Fruit fly (Drosophila melanogaster) whole organism, embryonic: ENCODE results near the gene T48.

Source experiments
- CG10321 ChIP-seq: fragments of 200-800 bp; sonication (Bioruptor generic); IDR thresholded peaks from 2 replicates; pipeline ENCODE4 v1.3.6; 2022; ENCODE audit warnings: missing biosample characterization, missing genetic modification characterization
- CG11560 ChIP-seq: fragments of 200-800 bp; sonication (Bioruptor generic); IDR thresholded peaks from 3 replicates; pipeline ENCODE4 v1.3.6; 2022; ENCODE audit warnings: missing biosample characterization, missing genetic modification characterization
- CG11696 ChIP-seq: fragments of 200-800 bp; sonication (Bioruptor generic); IDR thresholded peaks from 2 replicates; pipeline ENCODE4 v1.3.6; 2022; ENCODE audit warnings: missing biosample characterization, missing genetic modification characterization
- CG1233 ChIP-seq: fragments of 200-800 bp; sonication (Bioruptor generic); optimal IDR thresholded peaks from 4 replicates; lab custom pipeline; 2018; ENCODE audit warnings: missing biosample characterization, mild to moderate bottlenecking, missing genetic modification characterization
- CG12391 ChIP-seq: fragments of 200-800 bp; sonication (Bioruptor generic); optimal IDR thresholded peaks from 3 replicates; lab custom pipeline; 2018; ENCODE audit warnings: missing biosample characterization, mild to moderate bottlenecking, missing genetic modification characterization, moderate library complexity
- CG14667 ChIP-seq: fragments of 200-800 bp; sonication (Bioruptor generic); IDR thresholded peaks from 2 replicates; pipeline ENCODE4 v1.3.6; 2022; ENCODE audit warnings: missing biosample characterization, missing genetic modification characterization
- CG15269 ChIP-seq: fragments of 200-800 bp; sonication (Bioruptor generic); optimal IDR thresholded peaks from 2 replicates; lab custom pipeline; 2018; ENCODE audit warnings: missing biosample characterization, mild to moderate bottlenecking, missing genetic modification characterization, moderate library complexity
- CG15601 ChIP-seq: fragments of 200-800 bp; sonication (Bioruptor generic); optimal IDR thresholded peaks from 3 replicates; lab custom pipeline; 2019; ENCODE audit warnings: missing biosample characterization, mild to moderate bottlenecking, missing genetic modification characterization, moderate library complexity
- CG17829 ChIP-seq: fragments of 200-800 bp; optimal IDR thresholded peaks from 2 replicates; lab custom pipeline; 2019; ENCODE audit warnings: missing biosample characterization, mild to moderate bottlenecking, missing genetic modification characterization, moderate library complexity
- CG2889 ChIP-seq: fragments of 200-800 bp; sonication (Bioruptor generic); IDR thresholded peaks from 3 replicates; pipeline ENCODE4 v1.3.6; 2022; ENCODE audit warnings: missing biosample characterization, missing genetic modification characterization
- CG31388 ChIP-seq: fragments of 200-800 bp; sonication (Bioruptor generic); optimal IDR thresholded peaks from 2 replicates; lab custom pipeline; 2016; ENCODE audit warnings: missing biosample characterization, missing genetic modification characterization
- CG4854 ChIP-seq: fragments of 200-800 bp; sonication (Bioruptor generic); optimal IDR thresholded peaks from 2 replicates; lab custom pipeline; 2016; ENCODE audit warnings: missing biosample characterization, missing genetic modification characterization, inconsistent platforms
- CG6813 ChIP-seq: fragments of 200-800 bp; sonication (Bioruptor generic); optimal IDR thresholded peaks from 2 replicates; lab custom pipeline; 2017; ENCODE audit warnings: missing biosample characterization, missing genetic modification characterization, mild to moderate bottlenecking, moderate library complexity, missing genetic modification reagents
- CG7928 ChIP-seq: fragments of 200-800 bp; sonication (Bioruptor generic); optimal IDR thresholded peaks from 2 replicates; lab custom pipeline; 2017; ENCODE audit warnings: missing biosample characterization, mild to moderate bottlenecking, missing genetic modification characterization
- Dad ChIP-seq: fragments of 200-800 bp; sonication (Bioruptor generic); optimal IDR thresholded peaks from 3 replicates; lab custom pipeline; 2016; ENCODE audit warnings: missing biosample characterization, missing genetic modification characterization
- Dip2 ChIP-seq: fragments of 200-800 bp; sonication (Bioruptor generic); IDR thresholded peaks from 2 replicates; pipeline ENCODE4 v1.3.6; 2022; ENCODE audit warnings: missing biosample characterization, missing genetic modification characterization
- Drgx ChIP-seq: fragments of 200-800 bp; sonication (Bioruptor generic); IDR thresholded peaks from 2 replicates; pipeline ENCODE4 v1.3.6; 2022; ENCODE audit warnings: missing biosample characterization, missing genetic modification characterization
- ERR ChIP-seq: fragments of 200-800 bp; sonication (Bioruptor generic); optimal IDR thresholded peaks from 2 replicates; lab custom pipeline; 2016; ENCODE audit warnings: missing biosample characterization, missing genetic modification characterization
- GATAe ChIP-seq: fragments of 200-800 bp; sonication (Bioruptor generic); conservative IDR thresholded peaks from 2 replicates; pipeline ENCODE4 v1.3.6; 2022; ENCODE audit warnings: missing biosample characterization, missing genetic modification characterization
- HLH3B ChIP-seq: fragments of 200-800 bp; sonication (Bioruptor generic); IDR thresholded peaks from 2 replicates; pipeline ENCODE4 v1.3.6; 2022; ENCODE audit warnings: missing biosample characterization, missing genetic modification characterization
- HmgD ChIP-seq: fragments of 200-800 bp; sonication (Bioruptor generic); optimal IDR thresholded peaks from 3 replicates; lab custom pipeline; 2016; ENCODE audit warnings: missing biosample characterization, missing genetic modification characterization
- Hr51 ChIP-seq, 2 experiments: fragments of 200-800 bp; sonication (Bioruptor generic); optimal IDR thresholded peaks; 2 replicates in 1 of 2; 3 replicates in 1 of 2; lab custom pipeline; 2016 to 2018; ENCODE audit warnings: missing biosample characterization in 2 of 2, missing genetic modification characterization in 2 of 2, mild to moderate bottlenecking in 1 of 2, moderate library complexity in 1 of 2
- Hr78 ChIP-seq, 2 experiments: fragments of 200-800 bp in 1 of 2; fragments of >200 bp in 1 of 2; sonication (Bioruptor generic) in 1 of 2; optimal IDR thresholded peaks; 2 replicates each; lab custom pipeline; 2017 to 2019; ENCODE audit warnings: missing biosample characterization in 2 of 2, missing genetic modification characterization in 2 of 2, mild to moderate bottlenecking in 1 of 2, moderate library complexity in 1 of 2
- Mrtf ChIP-seq: fragments of 200-800 bp; sonication (Bioruptor generic); IDR thresholded peaks from 3 replicates; pipeline ENCODE4 v1.3.6; 2022; ENCODE audit warnings: missing biosample characterization, missing genetic modification characterization
- Myb ChIP-seq: fragments of 200-800 bp; sonication (Bioruptor generic); optimal IDR thresholded peaks from 2 replicates; lab custom pipeline; 2016; ENCODE audit warnings: missing biosample characterization, missing genetic modification characterization
- NFAT ChIP-seq: fragments of 200-800 bp; sonication (Bioruptor generic); IDR thresholded peaks from 2 replicates; pipeline ENCODE4 v1.3.6; 2022; ENCODE audit warnings: missing biosample characterization, missing genetic modification characterization
- Poxn ChIP-seq: fragments of 200-800 bp; sonication (Bioruptor generic); IDR thresholded peaks from 2 replicates; pipeline ENCODE4 v1.3.6; 2022; ENCODE audit warnings: missing biosample characterization, missing genetic modification characterization
- Ravus ChIP-seq: fragments of 200-800 bp; sonication (Bioruptor generic); IDR thresholded peaks from 2 replicates; pipeline ENCODE4 v1.3.6; 2022; ENCODE audit warnings: missing biosample characterization, missing genetic modification characterization
- Six4 ChIP-seq: fragments of 200-800 bp; sonication (Bioruptor generic); optimal IDR thresholded peaks from 2 replicates; lab custom pipeline; 2016; ENCODE audit warnings: missing biosample characterization, missing genetic modification characterization
- Sox102F ChIP-seq: fragments of 200-800 bp; sonication (Bioruptor generic); optimal IDR thresholded peaks from 2 replicates; lab custom pipeline; 2018; ENCODE audit warnings: missing biosample characterization, mild to moderate bottlenecking, missing genetic modification characterization, moderate library complexity
- Trl ChIP-seq, 3 experiments: fragments of >200 bp in 2 of 3; fragments of 200-800 bp in 1 of 3; sonication (Bioruptor generic) in 1 of 3; optimal IDR thresholded peaks; 2 replicates in 1 of 3; 3 replicates in 2 of 3; lab custom pipeline; 2016 to 2017; ENCODE audit warnings: missing biosample characterization in 1 of 3, missing genetic modification characterization in 1 of 3
- YL-1 ChIP-seq: fragments of 200-800 bp; sonication (Bioruptor generic); optimal IDR thresholded peaks from 3 replicates; lab custom pipeline; 2017; ENCODE audit warnings: missing biosample characterization, mild to moderate bottlenecking, missing genetic modification characterization
- abd-A ChIP-seq: fragments of 200-800 bp; sonication (Bioruptor generic); optimal IDR thresholded peaks from 3 replicates; lab custom pipeline; 2019; ENCODE audit warnings: missing biosample characterization, mild to moderate bottlenecking, missing genetic modification characterization, moderate library complexity
- bigmax ChIP-seq: fragments of 200-800 bp; sonication (Bioruptor generic); optimal IDR thresholded peaks from 2 replicates; lab custom pipeline; 2018; ENCODE audit warnings: missing biosample characterization, mild to moderate bottlenecking, missing genetic modification characterization
- bsh ChIP-seq, 2 experiments: fragments of 200-800 bp; sonication (Bioruptor generic); optimal IDR thresholded peaks; 2 replicates each; lab custom pipeline; 2017 to 2018; ENCODE audit warnings: mild to moderate bottlenecking in 2 of 2, missing biosample characterization in 2 of 2, missing genetic modification characterization in 2 of 2, moderate library complexity in 1 of 2
- ci ChIP-seq: fragments of 200-800 bp; sonication (Bioruptor generic); IDR thresholded peaks from 3 replicates; pipeline ENCODE4 v1.3.6; 2022; ENCODE audit warnings: missing biosample characterization, missing genetic modification characterization
- dmrt11E ChIP-seq: fragments of 200-800 bp; sonication (Bioruptor generic); optimal IDR thresholded peaks from 3 replicates; lab custom pipeline; 2018; ENCODE audit warnings: missing biosample characterization, mild to moderate bottlenecking, missing genetic modification characterization, moderate library complexity
- dpn ChIP-seq, 2 experiments: fragments of 200-800 bp; sonication (Bioruptor generic); optimal IDR thresholded peaks; 3 replicates each; lab custom pipeline; 2016; ENCODE audit warnings: missing biosample characterization in 2 of 2, missing genetic modification characterization in 2 of 2
- gem ChIP-seq: fragments of 200-800 bp; sonication (Bioruptor generic); optimal IDR thresholded peaks from 2 replicates; lab custom pipeline; 2019; ENCODE audit warnings: missing biosample characterization, mild to moderate bottlenecking, missing genetic modification characterization, moderate library complexity
- h ChIP-seq: fragments of >200 bp; optimal IDR thresholded peaks from 2 replicates; lab custom pipeline; 2017
- her ChIP-seq: fragments of 200-800 bp; sonication (Bioruptor generic); optimal IDR thresholded peaks from 2 replicates; lab custom pipeline; 2016; ENCODE audit warnings: missing biosample characterization, missing genetic modification characterization
- jigr1 ChIP-seq: fragments of 200-800 bp; sonication (Bioruptor generic); IDR thresholded peaks from 3 replicates; pipeline ENCODE4 v1.3.6; 2022; ENCODE audit warnings: missing biosample characterization, missing genetic modification characterization
- knrl ChIP-seq: fragments of 200-800 bp; sonication (Bioruptor generic); IDR thresholded peaks from 3 replicates; pipeline ENCODE4 v1.3.6; 2022; ENCODE audit warnings: missing biosample characterization, missing genetic modification characterization; ENCODE audit not compliant: partially characterized antibody
- lmd ChIP-seq: fragments of 200-800 bp; sonication (Bioruptor generic); IDR thresholded peaks from 2 replicates; pipeline ENCODE4 v1.3.6; 2022; ENCODE audit warnings: missing biosample characterization, missing genetic modification characterization
- oc ChIP-seq: fragments of 200-800 bp; sonication (Bioruptor generic); optimal IDR thresholded peaks from 2 replicates; lab custom pipeline; 2018; ENCODE audit warnings: missing biosample characterization, mild to moderate bottlenecking, missing genetic modification characterization, moderate library complexity
- schlank ChIP-seq: fragments of 200-800 bp; sonication (Bioruptor generic); optimal IDR thresholded peaks from 2 replicates; lab custom pipeline; 2018; ENCODE audit warnings: missing biosample characterization, mild to moderate bottlenecking, missing genetic modification characterization
- sd ChIP-seq: fragments of 200-800 bp; sonication (Bioruptor generic); optimal IDR thresholded peaks from 3 replicates; lab custom pipeline; 2018; ENCODE audit warnings: missing biosample characterization, mild to moderate bottlenecking, missing genetic modification characterization, moderate library complexity
- sens ChIP-seq: fragments of 200-800 bp; sonication (Bioruptor generic); peaks from one replicate; lab custom pipeline; 2016; ENCODE audit warnings: missing biosample characterization, missing genetic modification characterization
- sens-2 ChIP-seq: fragments of 200-800 bp; sonication (Bioruptor generic); IDR thresholded peaks from 2 replicates; pipeline ENCODE4 v1.3.6; 2022; ENCODE audit warnings: missing biosample characterization, missing genetic modification characterization
- sim ChIP-seq: fragments of 200-800 bp; sonication (Bioruptor generic); IDR thresholded peaks from 2 replicates; pipeline ENCODE4 v1.3.6; 2022; ENCODE audit warnings: missing biosample characterization, missing genetic modification characterization
- sug ChIP-seq: fragments of 200-800 bp; optimal IDR thresholded peaks from 2 replicates; lab custom pipeline; 2019; ENCODE audit warnings: missing biosample characterization, mild to moderate bottlenecking, missing genetic modification characterization, moderate library complexity
- zen ChIP-seq: fragments of 200-800 bp; sonication (Bioruptor generic); optimal IDR thresholded peaks from 3 replicates; lab custom pipeline; 2018; ENCODE audit warnings: missing biosample characterization, mild to moderate bottlenecking, missing genetic modification characterization, moderate library complexity

Gene T48

DNA sequence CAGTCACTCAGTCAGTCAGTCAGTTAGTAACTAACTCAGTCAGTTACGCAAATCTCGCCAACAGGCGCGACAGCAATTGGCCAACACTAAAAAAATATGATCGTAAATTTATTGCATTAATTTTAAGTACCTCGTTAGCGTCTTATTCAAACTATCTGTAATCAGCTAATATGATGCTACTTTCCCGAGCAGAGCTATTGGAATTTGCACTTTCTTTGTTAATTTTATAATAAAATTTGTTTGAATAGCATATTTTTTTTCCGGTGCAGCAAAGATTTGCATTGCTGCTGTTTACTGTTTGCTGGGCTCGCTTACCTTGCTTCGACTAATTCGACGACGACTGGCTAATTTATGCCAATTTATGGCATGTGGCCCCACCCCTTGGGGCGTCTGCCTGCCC is 8.6 kb downstream of the T48 start (continued):
- TF ChIP-seq Sox102F (peak; percentile 28), dmrt11E (tag; lab: Kevin White, UChicago) (no peak), HLH3B (GFP tag; lab: Robert Waterston, UW) (no peak), Ravus (GFP tag; lab: Robert Waterston, UW) (no peak), lmd (GFP tag; lab: Robert Waterston, UW) (no peak), zen (tag; lab: Kevin White, UChicago) (no peak), Hr51 (GFP tag; optimal IDR thresholded peaks at IDR 0.05; lab: Kevin White, UChicago) (peak in 1 of 2 experiments; percentile 32), HmgD (no peak), knrl (GFP tag; lab: Robert Waterston, UW) (no peak), sim (GFP tag; lab: Robert Waterston, UW) (no peak), CG11696 (GFP tag; lab: Robert Waterston, UW) (no peak), CG10321 (no peak), CG4854 (GFP tag; lab: Kevin White, UChicago) (no peak), Six4 (GFP tag; lab: Kevin White, UChicago) (no peak), Mrtf (no peak), sug (no peak), CG15269 (tag; lab: Kevin White, UChicago) (peak; percentile 12), bigmax (GFP tag; lab: Kevin White, UChicago) (no peak), gem (tag; lab: Kevin White, UChicago) (peak; percentile 5), Trl (optimal IDR thresholded peaks at IDR 0.05; lab: Kevin White, UChicago) (no peak), Trl (GFP tag; optimal IDR thresholded peaks at IDR 0.05; lab: Kevin White, UChicago) (no peak), CG11560 (tag; lab: Robert Waterston, UW) (no peak), GATAe (no peak)

DNA sequence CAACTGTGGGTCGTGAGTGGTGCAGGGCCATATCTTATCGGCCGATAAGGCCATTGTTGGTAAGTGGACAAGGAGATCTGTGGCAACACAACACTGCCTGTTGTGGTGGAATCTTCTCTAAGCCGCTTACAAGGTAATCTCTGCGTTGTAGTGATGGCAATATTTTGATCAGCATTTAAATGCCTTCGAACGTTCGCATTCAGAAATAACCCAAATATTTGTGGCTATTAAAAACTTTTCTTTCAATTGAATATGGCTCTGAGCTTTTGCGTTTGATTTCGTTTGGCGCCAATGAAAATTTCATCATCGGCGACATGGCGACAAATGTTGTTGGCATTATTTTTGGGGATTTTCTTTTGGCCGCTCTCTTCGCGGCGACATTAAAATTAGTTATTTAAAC is 9.0 kb downstream of the T48 start:
- no peak for TF ChIP-seq CG7928 (GFP tag; lab: Kevin White, UChicago)
- no peak for TF ChIP-seq h (lab: Kevin White, UChicago)
- no peak for TF ChIP-seq Dad (GFP tag; lab: Kevin White, UChicago)
- peak; percentile 29 for TF ChIP-seq sens (GFP tag; lab: Kevin White, UChicago)
- no peak for TF ChIP-seq CG17829 (tag; lab: Kevin White, UChicago)
- TF ChIP-seq her (GFP tag; lab: Kevin White, UChicago), result no peak
- TF ChIP-seq CG31388 (GFP tag; lab: Kevin White, UChicago), result no peak
- TF ChIP-seq abd-A, result no peak
- TF ChIP-seq oc, result peak; percentile 90
- TF ChIP-seq NFAT (GFP tag; lab: Robert Waterston, UW), result no peak
- TF ChIP-seq CG15601 (tag; lab: Kevin White, UChicago), result no peak
- peak; percentile 75 for TF ChIP-seq sd (tag; lab: Kevin White, UChicago)
- TF ChIP-seq Poxn (GFP tag; lab: Robert Waterston, UW), result no peak
- no peak for TF ChIP-seq ERR (GFP tag; lab: Kevin White, UChicago)
- TF ChIP-seq ci (GFP tag; lab: Robert Waterston, UW), result 0 out of 3 replicates have a peak, but pooled peaks have one; percentile 41
- TF ChIP-seq Myb (GFP tag; lab: Kevin White, UChicago), result no peak
- no peak for TF ChIP-seq CG14667 (GFP tag; lab: Robert Waterston, UW)
- TF ChIP-seq schlank (tag; lab: Kevin White, UChicago), result no peak
- TF ChIP-seq sens-2 (GFP tag; lab: Robert Waterston, UW), result no peak
- no peak for TF ChIP-seq Drgx
- TF ChIP-seq bsh (GFP tag; optimal IDR thresholded peaks at IDR 0.05; lab: Kevin White, UChicago), result no peak
- no peak for TF ChIP-seq YL-1 (GFP tag; lab: Kevin White, UChicago)
- no peak for TF ChIP-seq jigr1 (GFP tag; lab: Robert Waterston, UW)
- TF ChIP-seq Hr78 (GFP tag; optimal IDR thresholded peaks at IDR 0.05; lab: Kevin White, UChicago), result no peak
- no peak for TF ChIP-seq CG1233 (GFP tag; lab: Kevin White, UChicago)
- TF ChIP-seq Dip2 (GFP tag; lab: Robert Waterston, UW), result no peak
- TF ChIP-seq CG2889 (GFP tag; lab: Robert Waterston, UW), result no peak
- TF ChIP-seq CG6813, result no peak
- no peak for TF ChIP-seq CG12391 (tag; lab: Kevin White, UChicago)
- TF ChIP-seq dpn (GFP tag; optimal IDR thresholded peaks at IDR 0.05; lab: Kevin White, UChicago), result no peak
